Fruit fly (Drosophila melanogaster) whole organism, embryonic: ENCODE measurements around the gene Npc2f.
A peak's percentile ranks its signal among the peaks of the same experiment; 100 is the strongest.

ENCODE experiments used
- Atf6 ChIP-seq: fragments of 200-800 bp; sonication (Bioruptor generic); IDR thresholded peaks from 2 replicates; pipeline ENCODE4 v1.3.6; 2022; ENCODE audit warnings: missing biosample characterization, missing genetic modification characterization
- CG10209 ChIP-seq: fragments of 200-800 bp; sonication (Bioruptor generic); optimal IDR thresholded peaks from 3 replicates; lab custom pipeline; 2017; ENCODE audit warnings: missing biosample characterization, mild to moderate bottlenecking, missing genetic modification characterization, missing genetic modification reagents
- CG10321 ChIP-seq: fragments of 200-800 bp; sonication (Bioruptor generic); IDR thresholded peaks from 2 replicates; pipeline ENCODE4 v1.3.6; 2022; ENCODE audit warnings: missing biosample characterization, missing genetic modification characterization
- CG10431 ChIP-seq: fragments of 200-800 bp; sonication (Bioruptor generic); optimal IDR thresholded peaks from 3 replicates; lab custom pipeline; 2018; ENCODE audit warnings: missing biosample characterization, mild to moderate bottlenecking, missing genetic modification characterization
- CG10959 ChIP-seq: fragments of 200-800 bp; sonication (Bioruptor generic); IDR thresholded peaks from 2 replicates; pipeline ENCODE4 v1.3.6; 2022; ENCODE audit warnings: missing biosample characterization, missing genetic modification characterization
- CG11456 ChIP-seq: fragments of 200-800 bp; sonication (Bioruptor generic); IDR thresholded peaks from 3 replicates; pipeline ENCODE4 v1.3.6; 2022; ENCODE audit warnings: missing biosample characterization, missing genetic modification characterization
- CG12769 ChIP-seq: fragments of 200-800 bp; sonication (Bioruptor generic); optimal IDR thresholded peaks from 2 replicates; lab custom pipeline; 2019; ENCODE audit warnings: missing biosample characterization, mild to moderate bottlenecking, missing genetic modification characterization, moderate library complexity
- CG14710 ChIP-seq: fragments of 200-800 bp; sonication (Bioruptor generic); optimal IDR thresholded peaks from 3 replicates; lab custom pipeline; 2019; ENCODE audit warnings: missing biosample characterization, mild to moderate bottlenecking, missing genetic modification characterization, moderate library complexity
- CG17186 ChIP-seq: fragments of 200-800 bp; sonication (Bioruptor generic); optimal IDR thresholded peaks from 3 replicates; lab custom pipeline; 2017; ENCODE audit warnings: missing biosample characterization, missing genetic modification reagents, missing genetic modification characterization
- CG17361 ChIP-seq: fragments of 200-800 bp; sonication (Bioruptor generic); IDR thresholded peaks from 3 replicates; pipeline ENCODE4 v1.3.6; 2022; ENCODE audit warnings: missing biosample characterization, missing genetic modification characterization
- CG17802 ChIP-seq: fragments of 200-800 bp; sonication (Bioruptor generic); optimal IDR thresholded peaks from 2 replicates; lab custom pipeline; 2018; ENCODE audit warnings: missing biosample characterization, mild to moderate bottlenecking, missing genetic modification characterization, moderate library complexity
- CG2116 ChIP-seq: fragments of 200-800 bp; sonication (Bioruptor generic); optimal IDR thresholded peaks from 3 replicates; lab custom pipeline; 2018; ENCODE audit warnings: missing biosample characterization, mild to moderate bottlenecking, missing genetic modification characterization
- CG30403 ChIP-seq: fragments of 200-800 bp; sonication (Bioruptor generic); optimal IDR thresholded peaks from 3 replicates; lab custom pipeline; 2016; ENCODE audit warnings: missing biosample characterization, missing genetic modification characterization
- CG3163 ChIP-seq: fragments of 200-800 bp; sonication (Bioruptor generic); optimal IDR thresholded peaks from 3 replicates; lab custom pipeline; 2016; ENCODE audit warnings: missing biosample characterization, missing genetic modification characterization
- CG32772 ChIP-seq: fragments of 200-800 bp; sonication (Bioruptor generic); IDR thresholded peaks from 2 replicates; pipeline ENCODE4 v1.3.6; 2022; ENCODE audit warnings: missing biosample characterization, missing genetic modification characterization
- CG4424 ChIP-seq: fragments of 200-800 bp; sonication (Bioruptor generic); optimal IDR thresholded peaks from 3 replicates; lab custom pipeline; 2016; ENCODE audit warnings: missing biosample characterization, missing genetic modification characterization
- CG4854 ChIP-seq: fragments of 200-800 bp; sonication (Bioruptor generic); optimal IDR thresholded peaks from 2 replicates; lab custom pipeline; 2016; ENCODE audit warnings: missing biosample characterization, missing genetic modification characterization, inconsistent platforms
- CG5180 ChIP-seq: fragments of 200-800 bp; sonication (Bioruptor generic); optimal IDR thresholded peaks from 3 replicates; lab custom pipeline; 2017; ENCODE audit warnings: missing biosample characterization, missing genetic modification characterization, mild to moderate bottlenecking, moderate library complexity, missing genetic modification reagents
- CG8388 ChIP-seq: fragments of 200-800 bp; sonication (Bioruptor generic); optimal IDR thresholded peaks from 2 replicates; lab custom pipeline; 2019; ENCODE audit warnings: missing biosample characterization, mild to moderate bottlenecking, missing genetic modification characterization, moderate library complexity
- CG9817 ChIP-seq: fragments of 200-800 bp; sonication (Bioruptor generic); optimal IDR thresholded peaks from 2 replicates; lab custom pipeline; 2018; ENCODE audit warnings: missing biosample characterization, mild to moderate bottlenecking, missing genetic modification characterization, moderate library complexity
- Chrac-16 ChIP-seq: fragments of 200-800 bp; sonication (Bioruptor generic); optimal IDR thresholded peaks from 3 replicates; lab custom pipeline; 2016; ENCODE audit warnings: missing biosample characterization, missing genetic modification characterization
- CrebB ChIP-seq: fragments of 200-800 bp; sonication (Bioruptor generic); optimal IDR thresholded peaks from 3 replicates; lab custom pipeline; 2018; ENCODE audit warnings: missing biosample characterization, mild to moderate bottlenecking, missing genetic modification characterization
- D ChIP-seq, 2 experiments: fragments of 200-800 bp in 1 of 2; fragments of >200 bp in 1 of 2; sonication (Bioruptor generic) in 1 of 2; optimal IDR thresholded peaks; 2 replicates in 1 of 2; 3 replicates in 1 of 2; lab custom pipeline; 2017; ENCODE audit warnings: mild to moderate bottlenecking in 1 of 2, missing biosample characterization in 1 of 2, missing genetic modification characterization in 1 of 2, missing genetic modification reagents in 1 of 2
- D19A ChIP-seq: fragments of 200-800 bp; optimal IDR thresholded peaks from 3 replicates; lab custom pipeline; 2019; ENCODE audit warnings: missing biosample characterization, mild to moderate bottlenecking, missing genetic modification characterization, moderate library complexity
- Dref ChIP-seq: fragments of 200-800 bp; sonication (Bioruptor generic); IDR thresholded peaks from 2 replicates; pipeline ENCODE4 v1.3.6; 2022; ENCODE audit warnings: missing biosample characterization, missing genetic modification characterization
- E2f1 ChIP-seq: fragments of 200-800 bp; sonication (Bioruptor generic); IDR thresholded peaks from 2 replicates; pipeline ENCODE4 v1.3.6; 2022; ENCODE audit warnings: missing biosample characterization, missing genetic modification characterization
- Gug ChIP-seq: fragments of 200-800 bp; sonication (Bioruptor generic); IDR thresholded peaks from 4 replicates; pipeline ENCODE4 v1.3.6; 2022; ENCODE audit warnings: missing biosample characterization, missing genetic modification characterization
- Hmx ChIP-seq: fragments of 200-800 bp; sonication (Bioruptor generic); optimal IDR thresholded peaks from 2 replicates; lab custom pipeline; 2016; ENCODE audit warnings: missing biosample characterization, missing genetic modification characterization
- Hr39 ChIP-seq: fragments of >200 bp; optimal IDR thresholded peaks from 2 replicates; lab custom pipeline; 2017
- Kr ChIP-seq: fragments of 200-800 bp; sonication (Bioruptor generic); optimal IDR thresholded peaks from 2 replicates; lab custom pipeline; 2017; ENCODE audit warnings: missing biosample characterization, mild to moderate bottlenecking, missing genetic modification characterization
- NFAT ChIP-seq: fragments of 200-800 bp; sonication (Bioruptor generic); IDR thresholded peaks from 2 replicates; pipeline ENCODE4 v1.3.6; 2022; ENCODE audit warnings: missing biosample characterization, missing genetic modification characterization
- Ssrp ChIP-seq: fragments of 200-800 bp; sonication (Bioruptor generic); optimal IDR thresholded peaks from 2 replicates; lab custom pipeline; 2018; ENCODE audit warnings: missing biosample characterization, mild to moderate bottlenecking, missing genetic modification characterization, moderate library complexity
- Stat92E ChIP-seq, 3 experiments: fragments of >200 bp in 2 of 3; fragments of 200-800 bp in 1 of 3; sonication (Bioruptor generic) in 1 of 3; optimal IDR thresholded peaks; 2 replicates each; lab custom pipeline; 2017 to 2019; ENCODE audit warnings: missing biosample characterization in 3 of 3, missing genetic modification characterization in 3 of 3, mild to moderate bottlenecking in 1 of 3, moderate library complexity in 1 of 3
- ac ChIP-seq: fragments of 200-800 bp; sonication (Bioruptor generic); optimal IDR thresholded peaks from 3 replicates; lab custom pipeline; 2017; ENCODE audit warnings: missing biosample characterization, mild to moderate bottlenecking, missing genetic modification characterization
- chif ChIP-seq, 2 experiments: fragments of 200-800 bp; sonication (Bioruptor generic); optimal IDR thresholded peaks; 3 replicates each; lab custom pipeline; 2016; ENCODE audit warnings: missing biosample characterization in 2 of 2, missing genetic modification characterization in 2 of 2
- ewg ChIP-seq: fragments of 200-800 bp; sonication (Bioruptor generic); optimal IDR thresholded peaks from 3 replicates; lab custom pipeline; 2017; ENCODE audit warnings: mild to moderate bottlenecking, missing biosample characterization, missing genetic modification reagents, missing genetic modification characterization
- jing ChIP-seq: fragments of 200-800 bp; sonication (Bioruptor generic); optimal IDR thresholded peaks from 2 replicates; lab custom pipeline; 2018; ENCODE audit warnings: missing biosample characterization, mild to moderate bottlenecking, missing genetic modification characterization
- knrl ChIP-seq: fragments of 200-800 bp; sonication (Bioruptor generic); IDR thresholded peaks from 3 replicates; pipeline ENCODE4 v1.3.6; 2022; ENCODE audit warnings: missing biosample characterization, missing genetic modification characterization; ENCODE audit not compliant: partially characterized antibody
- lmd ChIP-seq: fragments of 200-800 bp; sonication (Bioruptor generic); IDR thresholded peaks from 2 replicates; pipeline ENCODE4 v1.3.6; 2022; ENCODE audit warnings: missing biosample characterization, missing genetic modification characterization
- mam ChIP-seq: fragments of 200-800 bp; sonication (Bioruptor generic); optimal IDR thresholded peaks from 3 replicates; lab custom pipeline; 2016; ENCODE audit warnings: missing biosample characterization, missing genetic modification characterization
- schlank ChIP-seq: fragments of 200-800 bp; sonication (Bioruptor generic); optimal IDR thresholded peaks from 2 replicates; lab custom pipeline; 2018; ENCODE audit warnings: missing biosample characterization, mild to moderate bottlenecking, missing genetic modification characterization
- sens-2 ChIP-seq: fragments of 200-800 bp; sonication (Bioruptor generic); IDR thresholded peaks from 2 replicates; pipeline ENCODE4 v1.3.6; 2022; ENCODE audit warnings: missing biosample characterization, missing genetic modification characterization
- slbo ChIP-seq: fragments of 200-800 bp; sonication (Bioruptor generic); IDR thresholded peaks from 2 replicates; pipeline ENCODE4 v1.3.6; 2022; ENCODE audit warnings: missing biosample characterization, missing genetic modification characterization
- slou ChIP-seq: fragments of 200-800 bp; sonication (Bioruptor generic); optimal IDR thresholded peaks from 3 replicates; lab custom pipeline; 2016; ENCODE audit warnings: missing biosample characterization, missing genetic modification characterization
- sna ChIP-seq: fragments of 200-800 bp; sonication (Bioruptor generic); IDR thresholded peaks from 2 replicates; pipeline ENCODE4 v1.3.6; 2022; ENCODE audit warnings: missing biosample characterization, missing genetic modification characterization; ENCODE audit not compliant: partially characterized antibody
- tll ChIP-seq, 2 experiments: fragments of 200-800 bp in 1 of 2; fragments of >200 bp in 1 of 2; sonication (Bioruptor generic) in 1 of 2; optimal IDR thresholded peaks; 2 replicates each; lab custom pipeline; 2017 to 2019; ENCODE audit warnings: missing biosample characterization in 2 of 2, missing genetic modification characterization in 2 of 2, mild to moderate bottlenecking in 1 of 2, moderate library complexity in 1 of 2
- zfh2 ChIP-seq: fragments of 200-800 bp; sonication (Bioruptor generic); optimal IDR thresholded peaks from 2 replicates; lab custom pipeline; 2016; ENCODE audit warnings: missing biosample characterization, missing genetic modification characterization

Npc2f gene

dm6 chr3R:24099039-24100026 is 38.4 kb upstream of the Npc2f start (continued):
- TF ChIP-seq D (optimal IDR thresholded peaks at IDR 0.05; lab: Kevin White, UChicago) (no peak), D (GFP tag; optimal IDR thresholded peaks at IDR 0.05; lab: Kevin White, UChicago) (peak; percentile 45), Atf6 (peak; percentile 85), CG17361 (peak; percentile 51), CG2116 (GFP tag; lab: Kevin White, UChicago) (peak; percentile 35), slou (GFP tag; lab: Kevin White, UChicago) (peak; percentile 21), Chrac-16 (GFP tag; lab: Kevin White, UChicago) (peak; percentile 80), Stat92E (GFP tag; optimal IDR thresholded peaks at IDR 0.05; lab: Kevin White, UChicago) (no peak), CG30403 (GFP tag; lab: Kevin White, UChicago) (peak; percentile 64), Kr (GFP tag; lab: Kevin White, UChicago) (no peak), E2f1 (peak; percentile 81), CG10209 (GFP tag; lab: Kevin White, UChicago) (peak; percentile 81), CG4854 (GFP tag; lab: Kevin White, UChicago) (peak; percentile 65), Hr39 (lab: Kevin White, UChicago) (no peak), CG5180 (no peak), zfh2 (GFP tag; lab: Kevin White, UChicago) (peak; percentile 76), CG9817 (tag; lab: Kevin White, UChicago) (peak; percentile 54), NFAT (GFP tag; lab: Robert Waterston, UW) (peak; percentile 74), CG32772 (GFP tag; lab: Robert Waterston, UW) (peak; percentile 82), ewg (GFP tag; lab: Kevin White, UChicago) (peak; percentile 61), sna (GFP tag; lab: Robert Waterston, UW) (no peak), Ssrp (tag; lab: Kevin White, UChicago) (peak; percentile 73), CG4424 (GFP tag; lab: Kevin White, UChicago) (peak; percentile 72), tll (GFP tag; optimal IDR thresholded peaks at IDR 0.05; lab: Kevin White, UChicago) (no peak), CG3163 (GFP tag; lab: Kevin White, UChicago) (peak; percentile 29), CG12769 (peak; percentile 89), CG10321 (GFP tag; lab: Robert Waterston, UW) (peak; percentile 40; the same call in 1 of the 2 replicates), schlank (tag; lab: Kevin White, UChicago) (peak; percentile 41), CG10431 (GFP tag; lab: Kevin White, UChicago) (no peak), Gug (GFP tag; lab: Robert Waterston, UW) (peak; percentile 69; the same call in 2 of the 4 replicates), CG17186 (no peak), lmd (GFP tag; lab: Robert Waterston, UW) (peak; percentile 87), Hmx (GFP tag; lab: Kevin White, UChicago) (peak; percentile 27), CG14710 (tag; lab: Kevin White, UChicago) (peak; percentile 50), CrebB (tag; lab: Kevin White, UChicago) (peak; percentile 37), jing (GFP tag; lab: Kevin White, UChicago) (peak; percentile 72), D19A (tag; lab: Kevin White, UChicago) (peak; percentile 82), Dref (GFP tag; lab: Robert Waterston, UW) (no peak), CG11456 (GFP tag; lab: Robert Waterston, UW) (peak; percentile 88), slbo (GFP tag; lab: Robert Waterston, UW) (peak; percentile 95), CG17802 (tag; lab: Kevin White, UChicago) (peak; percentile 45), knrl (no peak), sens-2 (GFP tag; lab: Robert Waterston, UW) (peak; percentile 56; the same call in 1 of the 2 replicates), chif (GFP tag; optimal IDR thresholded peaks at IDR 0.05; lab: Kevin White, UChicago) (peak; percentile 84 to 89), ac (GFP tag; lab: Kevin White, UChicago) (peak; percentile 16), CG8388 (GFP tag; lab: Kevin White, UChicago) (peak; percentile 62), CG10959 (peak; percentile 60), mam (GFP tag; lab: Kevin White, UChicago) (peak; percentile 89)
